Worm (Caenorhabditis elegans) whole organism, late embryonic: ENCODE results near the gene F58F9.6.

Experiments
- C38D4.7 ChIP-seq: fragments of 200-800 bp; sonication (Bioruptor generic); optimal IDR thresholded peaks from 2 replicates; lab custom pipeline; 2018; ENCODE audit warnings: mild to moderate bottlenecking, missing genetic modification characterization, moderate library complexity, missing compliant biosample characterization
- F13H6.1 ChIP-seq: sonication (generic microtip); optimal IDR thresholded peaks from 2 replicates; lab custom pipeline; 2016; ENCODE audit warnings: missing genetic modification characterization, missing compliant biosample characterization
- K02D7.2 ChIP-seq: sonication (generic microtip); optimal IDR thresholded peaks from 2 replicates; lab custom pipeline; 2017; ENCODE audit warnings: mild to moderate bottlenecking, missing genetic modification characterization, missing compliant biosample characterization
- K09A11.1 ChIP-seq: sonication (generic microtip); optimal IDR thresholded peaks from 2 replicates; lab custom pipeline; 2017; ENCODE audit warnings: antibody characterized with exemption, mild to moderate bottlenecking, missing genetic modification characterization, missing compliant biosample characterization; ENCODE audit not compliant: insufficient read depth
- T23F11.4 ChIP-seq: fragments of 200-800 bp; sonication (Bioruptor generic); optimal IDR thresholded peaks from 2 replicates; lab custom pipeline; 2018; ENCODE audit warnings: mild to moderate bottlenecking, missing genetic modification characterization, missing compliant biosample characterization
- Y22D7AL.16 ChIP-seq: sonication (generic microtip); optimal IDR thresholded peaks from 2 replicates; lab custom pipeline; 2016; ENCODE audit warnings: missing genetic modification characterization, missing compliant biosample characterization
- ama-1 ChIP-seq: fragments of 150-350 bp; optimal IDR thresholded peaks from 2 replicates; lab custom pipeline; 2014
- ceh-14 ChIP-seq: sonication (generic microtip); optimal IDR thresholded peaks from 2 replicates; lab custom pipeline; 2016; ENCODE audit warnings: missing genotype, missing genetic modification characterization, missing compliant biosample characterization
- ceh-18 ChIP-seq: sonication (generic microtip); optimal IDR thresholded peaks from 2 replicates; lab custom pipeline; 2016; ENCODE audit warnings: missing genetic modification characterization, missing compliant biosample characterization
- ceh-19 ChIP-seq: fragments of 200-800 bp; sonication (Bioruptor generic); optimal IDR thresholded peaks from 2 replicates; lab custom pipeline; 2018; ENCODE audit warnings: mild to moderate bottlenecking, missing genetic modification characterization, missing compliant biosample characterization
- ceh-22 ChIP-seq: sonication (generic microtip); optimal IDR thresholded peaks from 2 replicates; lab custom pipeline; 2017; ENCODE audit warnings: missing biosample characterization, missing genetic modification characterization
- ceh-24 ChIP-seq: sonication (generic microtip); optimal IDR thresholded peaks from 2 replicates; lab custom pipeline; 2016; ENCODE audit warnings: mild to moderate bottlenecking, missing genetic modification characterization, missing compliant biosample characterization
- ceh-30 ChIP-seq: fragments of 150-350 bp; optimal IDR thresholded peaks from 2 replicates; lab custom pipeline; 2014; ENCODE audit warnings: missing biosample characterization, missing genetic modification characterization
- ceh-45 ChIP-seq: fragments of 200-800 bp; sonication (Bioruptor generic); IDR thresholded peaks from 2 replicates; pipeline ENCODE4 v1.3.6; 2022; ENCODE audit warnings: missing genetic modification reagents, missing genetic modification characterization, missing compliant biosample characterization
- ceh-9 ChIP-seq: sonication (generic microtip); optimal IDR thresholded peaks from 2 replicates; lab custom pipeline; 2016; ENCODE audit warnings: mild to moderate bottlenecking, missing genetic modification characterization, inconsistent platforms, missing compliant biosample characterization
- che-1 ChIP-seq: sonication (generic microtip); optimal IDR thresholded peaks from 2 replicates; lab custom pipeline; 2016; ENCODE audit warnings: mild to moderate bottlenecking, missing genetic modification characterization, missing compliant biosample characterization
- dve-1 ChIP-seq: sonication (generic microtip); optimal IDR thresholded peaks from 2 replicates; lab custom pipeline; 2017; ENCODE audit warnings: antibody characterized with exemption, mild to moderate bottlenecking, missing genetic modification characterization, missing compliant biosample characterization
- elt-2 ChIP-seq: sonication (generic microtip); optimal IDR thresholded peaks from 2 replicates; lab custom pipeline; 2016; ENCODE audit warnings: missing genetic modification reagents, missing genetic modification characterization, missing compliant biosample characterization
- elt-4 ChIP-seq: sonication (generic microtip); optimal IDR thresholded peaks from 2 replicates; lab custom pipeline; 2016; ENCODE audit warnings: missing genetic modification characterization, missing compliant biosample characterization
- ets-4 ChIP-seq: sonication (generic microtip); optimal IDR thresholded peaks from 2 replicates; lab custom pipeline; 2016; ENCODE audit warnings: missing genetic modification characterization, missing compliant biosample characterization
- eyg-1 ChIP-seq: sonication (generic microtip); optimal IDR thresholded peaks from 2 replicates; lab custom pipeline; 2016; ENCODE audit warnings: missing genotype, missing genetic modification characterization, missing compliant biosample characterization
- fax-1 ChIP-seq: sonication (generic microtip); optimal IDR thresholded peaks from 2 replicates; lab custom pipeline; 2016; ENCODE audit warnings: missing genotype, missing genetic modification characterization, missing compliant biosample characterization
- fkh-6 ChIP-seq: sonication (generic microtip); optimal IDR thresholded peaks from 2 replicates; lab custom pipeline; 2016; ENCODE audit warnings: missing genetic modification characterization, missing compliant biosample characterization
- gmeb-2 ChIP-seq: sonication (generic microtip); optimal IDR thresholded peaks from 2 replicates; lab custom pipeline; 2016; ENCODE audit warnings: missing genetic modification characterization, inconsistent platforms, missing compliant biosample characterization
- hlh-13 ChIP-seq: fragments of 200-800 bp; sonication (Bioruptor generic); optimal IDR thresholded peaks from 2 replicates; lab custom pipeline; 2018; ENCODE audit warnings: mild to moderate bottlenecking, missing genetic modification characterization, missing compliant biosample characterization
- hlh-30 ChIP-seq: sonication (generic microtip); optimal IDR thresholded peaks from 2 replicates; lab custom pipeline; 2017; ENCODE audit warnings: antibody characterized with exemption, missing genetic modification characterization, missing compliant biosample characterization; ENCODE audit not compliant: insufficient read depth
- lim-6 ChIP-seq: sonication (generic microtip); optimal IDR thresholded peaks from 2 replicates; lab custom pipeline; 2016; ENCODE audit warnings: missing genetic modification characterization, missing compliant biosample characterization
- mec-3 ChIP-seq: sonication (generic microtip); optimal IDR thresholded peaks from 2 replicates; lab custom pipeline; 2016; ENCODE audit warnings: borderline replicate concordance, missing genetic modification characterization, missing compliant biosample characterization
- nhr-11 ChIP-seq: fragments of 150-350 bp; optimal IDR thresholded peaks from 2 replicates; lab custom pipeline; 2014; ENCODE audit warnings: missing biosample characterization, missing genetic modification characterization
- nhr-232 ChIP-seq: sonication (generic microtip); optimal IDR thresholded peaks from 2 replicates; lab custom pipeline; 2016; ENCODE audit warnings: missing genetic modification characterization, missing compliant biosample characterization
- npax-4 ChIP-seq: sonication (generic microtip); optimal IDR thresholded peaks from 2 replicates; lab custom pipeline; 2016; ENCODE audit warnings: missing genetic modification characterization, missing compliant biosample characterization
- pag-3 ChIP-seq: sonication (generic microtip); optimal IDR thresholded peaks from 2 replicates; lab custom pipeline; 2016; ENCODE audit warnings: missing compliant biosample characterization, missing genetic modification characterization, borderline replicate concordance
- pha-2 ChIP-seq: sonication (generic microtip); optimal IDR thresholded peaks from 2 replicates; lab custom pipeline; 2017; ENCODE audit warnings: mild to moderate bottlenecking, missing genetic modification characterization, missing compliant biosample characterization
- pha-4 ChIP-seq: fragments of 150-350 bp; optimal IDR thresholded peaks from 2 replicates; lab custom pipeline; 2018; ENCODE audit warnings: missing biosample characterization, missing genetic modification reagents, missing genetic modification characterization
- pros-1 ChIP-seq: fragments of 150-350 bp; optimal IDR thresholded peaks from 2 replicates; lab custom pipeline; 2014; ENCODE audit warnings: missing biosample characterization, missing genetic modification reagents, missing genetic modification characterization
- ref-2 ChIP-seq: sonication (generic microtip); optimal IDR thresholded peaks from 2 replicates; lab custom pipeline; 2016; ENCODE audit warnings: missing genetic modification characterization, missing compliant biosample characterization
- sdc-2 ChIP-seq: sonication (generic microtip); optimal IDR thresholded peaks from 2 replicates; lab custom pipeline; 2016; ENCODE audit warnings: missing genotype, missing genetic modification characterization, missing compliant biosample characterization
- sox-4 ChIP-seq: sonication (generic microtip); optimal IDR thresholded peaks from 2 replicates; lab custom pipeline; 2017; ENCODE audit warnings: mild to moderate bottlenecking, missing genetic modification characterization, inconsistent platforms, missing compliant biosample characterization
- syd-9 ChIP-seq: sonication (generic microtip); optimal IDR thresholded peaks from 2 replicates; lab custom pipeline; 2016; ENCODE audit warnings: mild to moderate bottlenecking, missing genetic modification characterization, moderate library complexity, missing compliant biosample characterization
- ttx-3 ChIP-seq: sonication (generic microtip); optimal IDR thresholded peaks from 2 replicates; lab custom pipeline; 2016; ENCODE audit warnings: missing genetic modification reagents, missing genetic modification characterization, missing compliant biosample characterization
- unc-3 ChIP-seq, 2 experiments: fragments of 200-800 bp in 1 of 2; sonication (Bioruptor generic) in 1 of 2; sonication (generic microtip) in 1 of 2; conservative IDR thresholded peaks in 1 of 2; optimal IDR thresholded peaks in 1 of 2; 2 replicates each; pipeline versions ENCODE4 v1.3.6 to Lab custom; 2016 to 2022; ENCODE audit warnings: missing compliant biosample characterization in 2 of 2, missing genetic modification characterization in 2 of 2, missing genetic modification reagents in 1 of 2
- unc-55 ChIP-seq: sonication (generic microtip); optimal IDR thresholded peaks from 2 replicates; lab custom pipeline; 2017; ENCODE audit warnings: missing biosample characterization, missing genetic modification reagents, missing genetic modification characterization
- unc-86 ChIP-seq: sonication (generic microtip); optimal IDR thresholded peaks from 2 replicates; lab custom pipeline; 2016; ENCODE audit warnings: missing genetic modification characterization, missing compliant biosample characterization
- zip-5 ChIP-seq: sonication (generic microtip); optimal IDR thresholded peaks from 2 replicates; lab custom pipeline; 2016; ENCODE audit warnings: missing genetic modification characterization, missing compliant biosample characterization

F58F9.6 gene

DNA sequence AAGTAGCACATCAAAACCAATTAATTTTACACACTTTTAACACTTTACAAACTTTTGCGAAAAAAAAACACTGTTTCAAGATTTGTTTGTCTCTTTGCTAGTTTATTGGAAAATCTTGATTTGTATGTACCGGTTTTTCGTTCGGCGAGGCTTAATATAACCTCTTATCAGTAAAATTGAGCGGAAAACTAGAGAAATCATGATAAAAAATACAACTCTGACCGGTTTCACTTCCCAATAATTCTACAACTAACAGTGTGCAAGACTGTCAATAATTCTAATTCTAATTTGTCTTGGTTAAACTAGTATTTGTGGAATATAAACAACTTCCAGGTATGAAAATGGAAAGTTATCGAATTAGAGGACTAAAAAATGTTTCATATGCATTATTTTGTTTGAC is 15.5 kb downstream of the F58F9.6 start, which contains the start of gene C49A9.3:
Gene C49A9.3 (plus strand): TSS at position 212 of the 400 bp plus-strand sequence.
- TF ChIP-seq hlh-13 (GFP tag; lab: Kevin White, UChicago) (no peak), T23F11.4 (no peak), sox-4 (tag; lab: Kevin White, UChicago) (no peak), ceh-18 (tag; lab: Kevin White, UChicago) (no peak), che-1 (no peak), pha-2 (tag; lab: Kevin White, UChicago) (no peak), hlh-30 (tag; lab: Kevin White, UChicago) (no peak), ceh-45 (GFP tag; lab: Robert Waterston, UW) (no peak), sdc-2 (no peak), elt-2 (no peak), pha-4 (no peak), F13H6.1 (tag; lab: Kevin White, UChicago) (no peak), C38D4.7 (GFP tag; lab: Kevin White, UChicago) (no peak), nhr-232 (tag; lab: Kevin White, UChicago) (no peak), dve-1 (tag; lab: Kevin White, UChicago) (no peak), fkh-6 (no peak), ttx-3 (tag; lab: Kevin White, UChicago) (no peak), npax-4 (no peak), eyg-1 (tag; lab: Kevin White, UChicago) (no peak)

DNA sequence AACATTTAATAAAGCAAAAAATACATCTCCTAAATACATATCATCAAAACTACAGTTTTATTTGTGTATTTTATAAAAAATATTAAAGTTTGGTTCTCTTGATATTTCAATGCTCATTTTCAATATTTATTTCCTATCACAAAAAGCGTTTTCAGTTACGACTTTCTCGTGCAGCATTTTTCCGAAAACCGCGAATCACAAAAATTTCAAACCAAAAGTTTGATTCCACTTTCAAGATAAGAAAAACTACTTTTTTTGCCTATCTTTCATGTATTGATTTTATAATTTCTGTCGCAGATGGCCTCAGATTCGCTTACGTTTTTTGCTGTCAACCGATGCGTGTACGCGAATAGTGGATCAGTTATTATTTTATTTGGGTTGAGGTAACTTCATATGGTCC is 18.0 kb downstream of the F58F9.6 start, which contains the start of gene C49A9.4:
Gene C49A9.4 (plus strand): TSS at position 265 of the 400 bp plus-strand sequence.
- TF ChIP-seq pros-1 (tag; lab: Kevin White, UChicago) (no peak), ref-2 (tag; lab: Kevin White, UChicago) (no peak), zip-5 (tag; lab: Kevin White, UChicago) (no peak), T23F11.4 (no peak), Y22D7AL.16 (no peak), elt-2 (no peak), syd-9 (tag; lab: Kevin White, UChicago) (no peak), npax-4 (no peak), K09A11.1 (tag; lab: Kevin White, UChicago) (no peak), pha-4 (no peak), dve-1 (tag; lab: Kevin White, UChicago) (no peak), ama-1 (no peak), mec-3 (tag; lab: Kevin White, UChicago) (no peak)

DNA sequence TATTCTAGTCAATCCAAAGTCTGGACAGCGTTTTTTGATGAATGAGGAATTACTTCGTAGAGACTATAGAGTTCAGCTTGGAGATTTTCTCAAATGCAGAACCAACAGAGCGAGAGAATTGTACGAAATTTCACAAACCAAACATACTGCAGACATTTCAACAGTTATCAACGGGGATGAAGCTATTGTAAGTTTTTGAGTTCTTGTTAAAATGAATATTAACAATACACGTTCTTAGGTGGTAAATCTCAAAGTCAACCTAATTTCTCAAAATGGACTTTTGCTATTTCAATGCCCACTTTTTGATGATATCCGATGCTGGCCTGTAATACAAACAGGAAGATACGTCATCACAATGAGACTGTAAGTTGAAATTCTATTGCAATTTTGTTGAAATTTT is 19.9 kb downstream of the F58F9.6 start:
- TF ChIP-seq ceh-14 (tag; lab: Kevin White, UChicago) (no peak), sdc-2 (no peak), gmeb-2 (no peak), unc-86 (tag; lab: Kevin White, UChicago) (no peak), unc-55 (GFP tag; lab: Kevin White, UChicago) (no peak), nhr-11 (tag; lab: Kevin White, UChicago) (no peak), eyg-1 (tag; lab: Kevin White, UChicago) (no peak), pha-2 (tag; lab: Kevin White, UChicago) (no peak), elt-4 (tag; lab: Kevin White, UChicago) (no peak), ceh-24 (no peak), ceh-22 (tag; lab: Kevin White, UChicago) (no peak), ceh-9 (no peak), ets-4 (no peak), ceh-19 (GFP tag; lab: Kevin White, UChicago) (no peak), hlh-30 (tag; lab: Kevin White, UChicago) (no peak)

DNA sequence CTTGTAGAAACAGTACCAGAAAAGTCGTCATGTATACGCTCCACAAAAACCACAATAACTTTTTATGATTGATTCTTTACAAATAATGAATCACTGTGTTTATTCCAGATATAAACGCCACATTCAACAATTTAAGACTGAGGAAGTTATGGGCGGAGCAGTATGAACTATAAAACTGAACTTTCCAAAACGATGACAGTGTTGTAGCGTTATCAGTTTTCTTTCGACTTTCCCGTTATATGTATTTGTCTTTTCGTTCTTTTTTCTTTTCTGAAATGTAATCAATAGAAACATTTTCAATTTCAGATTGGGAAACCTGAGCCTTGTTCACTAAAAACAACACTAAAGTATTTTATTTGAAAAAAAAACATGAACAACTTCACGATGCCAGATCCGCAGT is 20.3 kb downstream of the F58F9.6 start, which contains the start of gene C49A9.9:
Gene C49A9.9 (plus strand): TSS at position 307 of the 400 bp plus-strand sequence.
- no peak for TF ChIP-seq ceh-9
- no peak for TF ChIP-seq dve-1 (tag; lab: Kevin White, UChicago)
- no peak for TF ChIP-seq eyg-1 (tag; lab: Kevin White, UChicago)
- no peak for TF ChIP-seq unc-86 (tag; lab: Kevin White, UChicago)
- no peak for TF ChIP-seq F13H6.1 (tag; lab: Kevin White, UChicago)
- TF ChIP-seq lim-6 (tag; lab: Kevin White, UChicago) = no peak
- TF ChIP-seq gmeb-2 = no peak
- TF ChIP-seq pag-3 (tag; lab: Kevin White, UChicago) = no peak
- no peak for TF ChIP-seq hlh-30 (tag; lab: Kevin White, UChicago)
- TF ChIP-seq syd-9 (tag; lab: Kevin White, UChicago) = no peak
- TF ChIP-seq ceh-24 = no peak
- TF ChIP-seq unc-55 (GFP tag; lab: Kevin White, UChicago) = no peak
- no peak for TF ChIP-seq fax-1 (tag; lab: Kevin White, UChicago)
- no peak for TF ChIP-seq ceh-30 (tag; lab: Kevin White, UChicago)
- no peak for TF ChIP-seq K02D7.2 (tag; lab: Kevin White, UChicago)
- no peak for TF ChIP-seq nhr-11 (tag; lab: Kevin White, UChicago)
- no peak for TF ChIP-seq unc-3 (GFP tag; conservative IDR thresholded peaks at IDR 0.05; lab: Robert Waterston, UW)
- no peak for TF ChIP-seq unc-3 (tag; optimal IDR thresholded peaks at IDR 0.05; lab: Kevin White, UChicago)
- TF ChIP-seq ceh-19 (GFP tag; lab: Kevin White, UChicago) = no peak
